Fruit fly (Drosophila melanogaster) whole organism, embryonic: ENCODE measurements around the gene odd.
A peak's percentile ranks its signal among the peaks of the same experiment; 100 is the strongest.

ENCODE experiments used
- CG12236 ChIP-seq: fragments of 200-800 bp; sonication (Bioruptor generic); optimal IDR thresholded peaks from 2 replicates; lab custom pipeline; 2016; ENCODE audit warnings: missing biosample characterization, missing genetic modification characterization
- CG14441 ChIP-seq: fragments of 200-800 bp; sonication (Bioruptor generic); IDR thresholded peaks from 2 replicates; pipeline ENCODE4 v1.3.6; 2022; ENCODE audit warnings: missing biosample characterization, missing genetic modification characterization
- CG16779 ChIP-seq: fragments of 200-800 bp; sonication (Bioruptor generic); IDR thresholded peaks from 2 replicates; pipeline ENCODE4 v1.3.6; 2022; ENCODE audit warnings: missing biosample characterization, missing genetic modification characterization
- CG6175 ChIP-seq: fragments of 200-800 bp; sonication (Bioruptor generic); IDR thresholded peaks from 3 replicates; pipeline ENCODE4 v1.3.6; 2022; ENCODE audit warnings: missing biosample characterization, missing genetic modification characterization
- CG6689 ChIP-seq: fragments of 200-800 bp; sonication (Bioruptor generic); IDR thresholded peaks from 2 replicates; pipeline ENCODE4 v1.3.6; 2022; ENCODE audit warnings: missing biosample characterization, missing genetic modification characterization
- CG7987 ChIP-seq: fragments of 200-800 bp; sonication (Bioruptor generic); optimal IDR thresholded peaks from 2 replicates; lab custom pipeline; 2018; ENCODE audit warnings: missing biosample characterization, mild to moderate bottlenecking, missing genetic modification characterization, moderate library complexity
- CHES-1-like ChIP-seq: fragments of 200-800 bp; sonication (Bioruptor generic); optimal IDR thresholded peaks from 2 replicates; lab custom pipeline; 2016; ENCODE audit warnings: missing biosample characterization, missing genetic modification characterization
- chif ChIP-seq, 2 experiments: fragments of 200-800 bp; sonication (Bioruptor generic); optimal IDR thresholded peaks; 3 replicates each; lab custom pipeline; 2016; ENCODE audit warnings: missing biosample characterization in 2 of 2, missing genetic modification characterization in 2 of 2
- corto ChIP-seq: fragments of 200-800 bp; sonication (Bioruptor generic); optimal IDR thresholded peaks from 2 replicates; lab custom pipeline; 2016; ENCODE audit warnings: missing biosample characterization, mild to moderate bottlenecking, missing genetic modification characterization, moderate library complexity
- odd ChIP-seq: fragments of 200-800 bp; sonication (Bioruptor generic); optimal IDR thresholded peaks from 2 replicates; lab custom pipeline; 2017; ENCODE audit warnings: missing biosample characterization, mild to moderate bottlenecking, missing genetic modification characterization
- ttk ChIP-seq: fragments of 200-800 bp; sonication (Bioruptor generic); IDR thresholded peaks from 2 replicates; pipeline ENCODE4 v2.1.2; 2022; ENCODE audit warnings: missing biosample characterization, missing genetic modification characterization
- tup ChIP-seq: fragments of 200-800 bp; sonication (Bioruptor generic); optimal IDR thresholded peaks from 2 replicates; lab custom pipeline; 2016; ENCODE audit warnings: missing biosample characterization, mild to moderate bottlenecking, missing genetic modification characterization, moderate library complexity

dm6 chr2L:3639924-3640323, 33.4 kb upstream of the odd start:
- TF ChIP-seq corto (GFP tag; lab: Kevin White, UChicago) (no peak), CG6175 (GFP tag; lab: Robert Waterston, UW) (no peak), ttk (GFP tag; lab: Robert Waterston, UW) (no peak), CG7987 (GFP tag; lab: Kevin White, UChicago) (peak; percentile 8), CG6689 (GFP tag; lab: Robert Waterston, UW) (no peak), odd (no peak), CG12236 (no peak), CG14441 (GFP tag; lab: Robert Waterston, UW) (no peak), CHES-1-like (GFP tag; lab: Kevin White, UChicago) (no peak), chif (GFP tag; optimal IDR thresholded peaks at IDR 0.05; lab: Kevin White, UChicago) (no peak), CG16779 (GFP tag; lab: Robert Waterston, UW) (no peak), tup (GFP tag; lab: Kevin White, UChicago) (no peak)
